Fruit fly (Drosophila melanogaster): Measurements from ENCODE around the gene gcm.

DNA sequence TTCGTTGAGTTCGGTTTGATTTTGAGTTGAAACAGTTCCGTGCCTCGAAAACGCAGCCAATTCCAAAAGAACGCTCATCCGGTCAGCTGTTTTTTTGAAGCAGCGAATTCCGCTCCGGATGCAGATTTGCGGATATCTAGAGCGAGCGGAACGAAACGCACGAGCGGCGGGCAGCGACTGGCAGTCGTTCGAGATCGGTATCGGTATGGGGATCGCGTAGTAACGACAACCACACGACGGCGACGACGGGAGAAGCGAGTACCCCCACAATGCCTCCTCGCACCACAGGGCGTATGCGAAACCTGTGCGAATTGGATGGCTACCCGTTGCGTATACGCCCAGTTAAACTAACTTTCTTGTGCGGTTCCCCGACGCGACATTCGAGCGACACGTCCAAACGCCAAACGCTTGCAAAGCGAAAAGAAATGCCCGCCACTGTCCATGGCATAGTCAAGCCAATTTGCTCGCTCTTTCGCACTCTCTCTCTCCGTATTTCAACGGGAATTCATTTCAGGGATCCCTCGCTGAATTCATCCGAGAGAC is 21.4 kb downstream of the gcm start:
- TF ChIP-seq usp (GFP tag; optimal IDR thresholded peaks at IDR 0.05) (no peak), Dll (optimal IDR thresholded peaks at IDR 0.05) (no peak)

Measured in whole organism.